Worm (Caenorhabditis elegans) whole organism, mixed stage, embryonic: ENCODE results near the gene R09E10.2.

Experiments used
- M03D4.4 ChIP-seq: sonication (generic microtip); optimal IDR thresholded peaks from 2 replicates; lab custom pipeline; 2017; ENCODE audit warnings: mild to moderate bottlenecking, missing genetic modification characterization, missing compliant biosample characterization
- bed-3 ChIP-seq: fragments of 200-800 bp; sonication (Bioruptor generic); optimal IDR thresholded peaks from 3 replicates; lab custom pipeline; 2018; ENCODE audit warnings: mild to moderate bottlenecking, missing genetic modification characterization, moderate library complexity, missing compliant biosample characterization
- ceh-39 ChIP-seq: fragments of 150-350 bp; optimal IDR thresholded peaks from 2 replicates; lab custom pipeline; 2014; ENCODE audit warnings: missing biosample characterization, missing genetic modification characterization
- ceh-43 ChIP-seq: fragments of 200-800 bp; sonication (Bioruptor generic); optimal IDR thresholded peaks from 2 replicates; lab custom pipeline; 2018; ENCODE audit warnings: mild to moderate bottlenecking, missing genetic modification characterization, moderate library complexity, missing compliant biosample characterization
- ces-1 ChIP-seq: fragments of 150-350 bp; optimal IDR thresholded peaks from 2 replicates; lab custom pipeline; 2014; ENCODE audit warnings: missing biosample characterization, missing genetic modification reagents, missing genetic modification characterization
- drap-1 ChIP-seq: fragments of 200-800 bp; sonication (Bioruptor generic); optimal IDR thresholded peaks from 3 replicates; lab custom pipeline; 2018; ENCODE audit warnings: mild to moderate bottlenecking, missing genetic modification characterization, missing compliant biosample characterization
- elt-3 ChIP-seq: fragments of 150-350 bp; optimal IDR thresholded peaks from 2 replicates; lab custom pipeline; 2014; ENCODE audit warnings: missing biosample characterization, missing genetic modification characterization
- flh-1 ChIP-seq: fragments of 200-800 bp; sonication (Bioruptor generic); optimal IDR thresholded peaks from 2 replicates; lab custom pipeline; 2018; ENCODE audit warnings: mild to moderate bottlenecking, missing genetic modification characterization, moderate library complexity, missing compliant biosample characterization
- hlh-1 ChIP-seq: fragments of 150-350 bp; optimal IDR thresholded peaks from 2 replicates; lab custom pipeline; 2014; ENCODE audit warnings: missing biosample characterization, missing genetic modification reagents, missing genetic modification characterization
- lin-13 ChIP-seq: fragments of 150-350 bp; optimal IDR thresholded peaks from 2 replicates; lab custom pipeline; 2014; ENCODE audit warnings: missing biosample characterization, missing genetic modification characterization
- lin-32 ChIP-seq: fragments of 200-800 bp; sonication (Bioruptor generic); optimal IDR thresholded peaks from 2 replicates; lab custom pipeline; 2018; ENCODE audit warnings: mild to moderate bottlenecking, missing genetic modification characterization, missing compliant biosample characterization
- lsy-2 ChIP-seq: fragments of 150-350 bp; optimal IDR thresholded peaks from 2 replicates; lab custom pipeline; 2014; ENCODE audit warnings: missing biosample characterization, missing genetic modification characterization
- mab-5 ChIP-seq: fragments of 150-350 bp; optimal IDR thresholded peaks from 2 replicates; lab custom pipeline; 2014; ENCODE audit warnings: missing biosample characterization, missing genetic modification characterization
- mep-1 ChIP-seq: fragments of 150-350 bp; optimal IDR thresholded peaks from 2 replicates; lab custom pipeline; 2017; ENCODE audit warnings: missing biosample characterization, missing genetic modification reagents, missing genetic modification characterization, inconsistent platforms
- mls-2 ChIP-seq: sonication (generic microtip); optimal IDR thresholded peaks from 2 replicates; lab custom pipeline; 2016; ENCODE audit warnings: mild to moderate bottlenecking, missing genetic modification characterization, moderate library complexity, missing compliant biosample characterization
- nhr-12 ChIP-seq: fragments of 150-350 bp; optimal IDR thresholded peaks from 2 replicates; lab custom pipeline; 2014; ENCODE audit warnings: missing biosample characterization, missing genetic modification characterization
- nhr-2 ChIP-seq: fragments of 150-350 bp; optimal IDR thresholded peaks from 2 replicates; lab custom pipeline; 2014; ENCODE audit warnings: missing biosample characterization, missing genetic modification characterization
- nhr-237 ChIP-seq: fragments of 150-350 bp; optimal IDR thresholded peaks from 2 replicates; lab custom pipeline; 2014; ENCODE audit warnings: missing biosample characterization, missing genetic modification characterization
- nhr-28 ChIP-seq: fragments of 150-350 bp; optimal IDR thresholded peaks from 2 replicates; lab custom pipeline; 2014; ENCODE audit warnings: missing biosample characterization, missing genetic modification characterization
- nhr-76 ChIP-seq: sonication (generic microtip); optimal IDR thresholded peaks from 2 replicates; lab custom pipeline; 2017; ENCODE audit warnings: missing biosample characterization, missing genetic modification characterization
- pha-4 ChIP-seq: fragments of 150-350 bp; optimal IDR thresholded peaks from 2 replicates; lab custom pipeline; 2018; ENCODE audit warnings: missing biosample characterization, missing genetic modification reagents, missing genetic modification characterization
- sem-2 ChIP-seq: fragments of 200-800 bp; sonication (Bioruptor generic); optimal IDR thresholded peaks from 2 replicates; lab custom pipeline; 2018; ENCODE audit warnings: mild to moderate bottlenecking, missing genetic modification characterization, missing compliant biosample characterization
- snpc-4 ChIP-seq: fragments of 150-350 bp; optimal IDR thresholded peaks from 2 replicates; lab custom pipeline; 2014; ENCODE audit warnings: missing biosample characterization, missing genetic modification characterization
- sptf-1 ChIP-seq: sonication (generic microtip); optimal IDR thresholded peaks from 2 replicates; lab custom pipeline; 2017; ENCODE audit warnings: mild to moderate bottlenecking, missing genetic modification characterization, moderate library complexity, missing compliant biosample characterization
- tbx-8 ChIP-seq: fragments of 200-800 bp; sonication (Bioruptor generic); optimal IDR thresholded peaks from 2 replicates; lab custom pipeline; 2018; ENCODE audit warnings: mild to moderate bottlenecking, missing genetic modification characterization, moderate library complexity, missing compliant biosample characterization
- unc-120 ChIP-seq: sonication (generic microtip); optimal IDR thresholded peaks from 2 replicates; lab custom pipeline; 2017; ENCODE audit warnings: missing genetic modification characterization, missing compliant biosample characterization; ENCODE audit not compliant: poor library complexity, severe bottlenecking
- unc-39 ChIP-seq: fragments of 150-350 bp; optimal IDR thresholded peaks from 2 replicates; lab custom pipeline; 2014; ENCODE audit warnings: missing biosample characterization, missing genetic modification characterization
- unc-62 ChIP-seq: fragments of 150-350 bp; optimal IDR thresholded peaks from 2 replicates; lab custom pipeline; 2014; ENCODE audit warnings: missing biosample characterization, missing genetic modification reagents, missing genetic modification characterization
- zip-8 ChIP-seq: fragments of 150-350 bp; optimal IDR thresholded peaks from 2 replicates; lab custom pipeline; 2014; ENCODE audit warnings: missing biosample characterization, missing genetic modification characterization
- ztf-11 ChIP-seq: fragments of 150-350 bp; optimal IDR thresholded peaks from 2 replicates; lab custom pipeline; 2014; ENCODE audit warnings: missing biosample characterization, missing genetic modification characterization

The R09E10.2 gene

ce11 chrIV:10294030-10294429 lies 24.1 kb downstream of the R09E10.2 start, which contains the start of gene R09E10.6:
Gene R09E10.6, minus strand, starts transcription at chrIV:10294130.
- no peak for TF ChIP-seq mep-1 (tag; lab: Kevin White, UChicago)
- no peak for TF ChIP-seq ceh-43 (GFP tag; lab: Kevin White, UChicago)
- TF ChIP-seq ceh-39 (tag; lab: Kevin White, UChicago), result no peak
- no peak for TF ChIP-seq nhr-237 (tag; lab: Kevin White, UChicago)
- TF ChIP-seq mab-5 (tag; lab: Kevin White, UChicago), result no peak
- no peak for TF ChIP-seq elt-3 (tag; lab: Kevin White, UChicago)
- TF ChIP-seq flh-1 (GFP tag; lab: Kevin White, UChicago), result no peak
- no peak for TF ChIP-seq unc-62 (GFP tag; lab: Kevin White, UChicago)
- no peak for TF ChIP-seq lin-32 (GFP tag; lab: Kevin White, UChicago)
- no peak for TF ChIP-seq drap-1 (GFP tag; lab: Kevin White, UChicago)
- no peak for TF ChIP-seq snpc-4
- TF ChIP-seq tbx-8 (GFP tag; lab: Kevin White, UChicago), result no peak
- no peak for TF ChIP-seq sptf-1 (tag; lab: Kevin White, UChicago)
- no peak for TF ChIP-seq lin-13 (tag; lab: Kevin White, UChicago)
- no peak for TF ChIP-seq unc-39
- no peak for TF ChIP-seq mls-2 (tag; lab: Kevin White, UChicago)
- no peak for TF ChIP-seq pha-4 (tag; lab: Kevin White, UChicago)
- no peak for TF ChIP-seq unc-120
- TF ChIP-seq hlh-1, result no peak
- no peak for TF ChIP-seq ces-1 (GFP tag; lab: Kevin White, UChicago)
- TF ChIP-seq, all 35 proteins: peak for 0

- TF ChIP-seq ztf-11 (tag; lab: Kevin White, UChicago) (no peak), M03D4.4 (tag; lab: Kevin White, UChicago) (no peak), sptf-1 (tag; lab: Kevin White, UChicago) (no peak), lin-13 (tag; lab: Kevin White, UChicago) (no peak), lsy-2 (tag; lab: Kevin White, UChicago) (no peak), sem-2 (no peak)
Observed at ce11 chrIV:10288575-10288974, 29.5 kb downstream of the R09E10.2 start.

DNA sequence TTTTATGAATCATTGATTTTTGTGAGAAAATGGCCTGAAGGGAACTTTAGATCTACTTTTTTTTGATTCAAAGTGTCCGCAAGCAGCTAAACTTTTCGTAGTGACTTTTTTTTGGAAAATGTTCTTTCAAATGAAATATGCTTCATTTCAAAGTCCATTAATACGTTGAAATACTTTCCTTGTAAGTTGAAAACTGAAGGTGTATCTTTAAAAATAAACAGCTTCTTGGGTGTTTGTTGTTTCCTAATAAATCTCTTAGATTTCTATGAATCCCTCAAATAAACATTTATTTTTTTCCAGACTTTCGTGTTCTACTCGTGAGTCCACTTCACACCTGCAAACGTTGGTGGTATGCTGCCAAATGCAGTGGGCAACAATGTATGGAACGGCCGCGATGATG lies 31.4 kb downstream of the R09E10.2 start, which contains the start of gene ebax-1:
Gene ebax-1 (plus strand): TSS at position 301 of the 400 bp plus-strand sequence.
- no peak for TF ChIP-seq zip-8 (tag; lab: Kevin White, UChicago)
- no peak for TF ChIP-seq pha-4 (tag; lab: Kevin White, UChicago)
- TF ChIP-seq nhr-12 (tag; lab: Kevin White, UChicago), result no peak
- no peak for TF ChIP-seq ztf-11 (tag; lab: Kevin White, UChicago)
- TF ChIP-seq sptf-1 (tag; lab: Kevin White, UChicago), result no peak
- TF ChIP-seq unc-120, result no peak
- no peak for TF ChIP-seq nhr-28 (tag; lab: Kevin White, UChicago)
- TF ChIP-seq nhr-76 (tag; lab: Kevin White, UChicago), result no peak
- TF ChIP-seq ces-1 (GFP tag; lab: Kevin White, UChicago), result no peak
- no peak for TF ChIP-seq lin-13 (tag; lab: Kevin White, UChicago)
- TF ChIP-seq ceh-39 (tag; lab: Kevin White, UChicago), result no peak
- TF ChIP-seq sem-2, result no peak
- TF ChIP-seq mab-5 (tag; lab: Kevin White, UChicago), result no peak
- TF ChIP-seq snpc-4, result no peak
- TF ChIP-seq ceh-43 (GFP tag; lab: Kevin White, UChicago), result no peak
- no peak for TF ChIP-seq nhr-237 (tag; lab: Kevin White, UChicago)
- no peak for TF ChIP-seq lsy-2 (tag; lab: Kevin White, UChicago)

DNA sequence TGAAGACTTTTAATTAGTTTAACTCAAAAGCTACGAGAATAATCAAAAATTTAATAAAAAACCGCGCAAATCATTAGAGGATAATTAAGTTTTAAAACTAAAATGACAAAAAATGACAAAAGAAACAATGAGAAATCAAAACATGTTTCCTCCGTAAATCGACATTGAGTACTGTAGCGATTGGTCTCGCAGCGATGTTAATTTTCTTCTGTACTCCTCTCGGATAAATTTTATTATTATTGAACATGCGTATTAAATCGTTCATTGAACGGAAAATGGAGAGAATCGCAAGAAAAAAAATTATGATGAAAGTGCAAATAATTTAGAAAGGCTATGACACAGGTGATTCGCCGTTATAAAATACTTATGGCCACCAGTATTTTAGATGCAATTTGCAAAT lies 32.8 kb downstream of the R09E10.2 start:
- TF ChIP-seq mab-5 (tag; lab: Kevin White, UChicago) (no peak), nhr-2 (tag; lab: Kevin White, UChicago) (no peak), bed-3 (GFP tag; lab: Kevin White, UChicago) (no peak), pha-4 (tag; lab: Kevin White, UChicago) (no peak), flh-1 (GFP tag; lab: Kevin White, UChicago) (no peak), elt-3 (tag; lab: Kevin White, UChicago) (no peak), unc-120 (no peak)

ce11 chrIV:10284194-10284910 lies 33.7 kb downstream of the R09E10.2 start, which contains the start of gene rad-51:
Gene rad-51, minus strand, starts transcription at chrIV:10284244.
- no peak for TF ChIP-seq flh-1 (GFP tag; lab: Kevin White, UChicago)
- peak; percentile 66 for TF ChIP-seq mep-1 (tag; lab: Kevin White, UChicago)
- peak; percentile 57 for TF ChIP-seq unc-120
- TF ChIP-seq nhr-2 (tag; lab: Kevin White, UChicago), result peak; percentile 18
- TF ChIP-seq, all 35 proteins: peak for 3
